Worm (Caenorhabditis elegans): Measurements from ENCODE around the gene scl-25.

ce11 chrV:17208045-17208444 lies 17.4 kb upstream of the scl-25 start, which contains the start of gene Y68A4A.13:
- TF ChIP-seq dao-5 (tag; optimal IDR thresholded peaks at IDR 0.05) = no peak
- no peak for TF ChIP-seq him-1 (tag; optimal IDR thresholded peaks at IDR 0.05)
